Worm (Caenorhabditis elegans): ENCODE results near the gene ZK354.7.

- TF ChIP-seq pha-4 (tag; optimal IDR thresholded peaks at IDR 0.05) (no peak), nhr-12 (tag; optimal IDR thresholded peaks at IDR 0.05) (no peak)
These were observed 41.2 kb upstream of the ZK354.7 start for ce11 chrIV:5344168-5344567.
